Fruit fly (Drosophila melanogaster) whole organism, embryonic: ENCODE data around the gene L2HGDH.
A peak's percentile ranks its signal among the peaks of the same experiment; 100 is the strongest.

Experiments
- Adf1 ChIP-seq: fragments of 200-800 bp; sonication (Bioruptor generic); IDR thresholded peaks from 2 replicates; pipeline ENCODE4 v1.3.6; 2022; ENCODE audit warnings: missing biosample characterization, missing genetic modification characterization
- CG10147 ChIP-seq: fragments of 200-800 bp; sonication (Bioruptor generic); optimal IDR thresholded peaks from 2 replicates; lab custom pipeline; 2019; ENCODE audit warnings: missing biosample characterization, mild to moderate bottlenecking, missing genetic modification characterization, moderate library complexity
- CG10543 ChIP-seq: fragments of 200-800 bp; sonication (Bioruptor generic); optimal IDR thresholded peaks from 3 replicates; lab custom pipeline; 2017; ENCODE audit warnings: missing biosample characterization, mild to moderate bottlenecking, missing genetic modification characterization, moderate library complexity
- CG10959 ChIP-seq: fragments of 200-800 bp; sonication (Bioruptor generic); IDR thresholded peaks from 2 replicates; pipeline ENCODE4 v1.3.6; 2022; ENCODE audit warnings: missing biosample characterization, missing genetic modification characterization
- CG11504 ChIP-seq: fragments of 200-800 bp; sonication (Bioruptor generic); optimal IDR thresholded peaks from 3 replicates; lab custom pipeline; 2019; ENCODE audit warnings: missing biosample characterization, mild to moderate bottlenecking, missing genetic modification characterization, moderate library complexity
- CG11695 ChIP-seq: fragments of 200-800 bp; sonication (Bioruptor generic); IDR thresholded peaks from 3 replicates; pipeline ENCODE4 v1.3.6; 2022; ENCODE audit warnings: missing biosample characterization, missing genetic modification characterization
- CG11696 ChIP-seq: fragments of 200-800 bp; sonication (Bioruptor generic); IDR thresholded peaks from 2 replicates; pipeline ENCODE4 v1.3.6; 2022; ENCODE audit warnings: missing biosample characterization, missing genetic modification characterization
- CG12104 ChIP-seq: fragments of 200-800 bp; sonication (Bioruptor generic); optimal IDR thresholded peaks from 3 replicates; lab custom pipeline; 2016; ENCODE audit warnings: missing biosample characterization, missing genetic modification characterization
- CG12659 ChIP-seq: fragments of 200-800 bp; sonication (Bioruptor generic); optimal IDR thresholded peaks from 3 replicates; lab custom pipeline; 2017; ENCODE audit warnings: mild to moderate bottlenecking, missing biosample characterization, missing genetic modification reagents, missing genetic modification characterization
- CG13624 ChIP-seq: fragments of 200-800 bp; sonication (Bioruptor generic); optimal IDR thresholded peaks from 2 replicates; lab custom pipeline; 2016; ENCODE audit warnings: missing biosample characterization, missing genetic modification characterization
- CG13775 ChIP-seq: fragments of 200-800 bp; sonication (Bioruptor generic); optimal IDR thresholded peaks from 3 replicates; lab custom pipeline; 2017; ENCODE audit warnings: missing biosample characterization, mild to moderate bottlenecking, missing genetic modification characterization
- CG14014 ChIP-seq: fragments of 200-800 bp; sonication (Bioruptor generic); IDR thresholded peaks from 2 replicates; pipeline ENCODE4 v1.3.6; 2022; ENCODE audit warnings: missing biosample characterization, missing genetic modification characterization
- CG14050 ChIP-seq: fragments of 200-800 bp; sonication (Bioruptor generic); IDR thresholded peaks from 3 replicates; pipeline ENCODE4 v1.3.6; 2022; ENCODE audit warnings: missing biosample characterization, missing genetic modification characterization
- CG14710 ChIP-seq: fragments of 200-800 bp; sonication (Bioruptor generic); optimal IDR thresholded peaks from 3 replicates; lab custom pipeline; 2019; ENCODE audit warnings: missing biosample characterization, mild to moderate bottlenecking, missing genetic modification characterization, moderate library complexity
- CG17385 ChIP-seq: fragments of 200-800 bp; sonication (Bioruptor generic); optimal IDR thresholded peaks from 3 replicates; lab custom pipeline; 2018; ENCODE audit warnings: missing biosample characterization, mild to moderate bottlenecking, missing genetic modification characterization
- CG2116 ChIP-seq: fragments of 200-800 bp; sonication (Bioruptor generic); optimal IDR thresholded peaks from 3 replicates; lab custom pipeline; 2018; ENCODE audit warnings: missing biosample characterization, mild to moderate bottlenecking, missing genetic modification characterization
- CG2202 ChIP-seq: fragments of 200-800 bp; sonication (Bioruptor generic); optimal IDR thresholded peaks from 2 replicates; lab custom pipeline; 2018; ENCODE audit warnings: missing biosample characterization, mild to moderate bottlenecking, missing genetic modification characterization
- CG2678 ChIP-seq: fragments of 200-800 bp; sonication (Bioruptor generic); optimal IDR thresholded peaks from 3 replicates; lab custom pipeline; 2019; ENCODE audit warnings: missing biosample characterization, mild to moderate bottlenecking, missing genetic modification characterization, moderate library complexity
- CG2889 ChIP-seq: fragments of 200-800 bp; sonication (Bioruptor generic); IDR thresholded peaks from 3 replicates; pipeline ENCODE4 v1.3.6; 2022; ENCODE audit warnings: missing biosample characterization, missing genetic modification characterization
- CG31388 ChIP-seq: fragments of 200-800 bp; sonication (Bioruptor generic); optimal IDR thresholded peaks from 2 replicates; lab custom pipeline; 2016; ENCODE audit warnings: missing biosample characterization, missing genetic modification characterization
- CG3281 ChIP-seq: fragments of 200-800 bp; sonication (Bioruptor generic); optimal IDR thresholded peaks from 3 replicates; lab custom pipeline; 2017; ENCODE audit warnings: missing biosample characterization, mild to moderate bottlenecking, missing genetic modification characterization
- CG3847 ChIP-seq: fragments of 200-800 bp; sonication (Bioruptor generic); IDR thresholded peaks from 2 replicates; pipeline ENCODE4 v1.3.6; 2022; ENCODE audit warnings: missing biosample characterization, missing genetic modification characterization
- CG4424 ChIP-seq: fragments of 200-800 bp; sonication (Bioruptor generic); optimal IDR thresholded peaks from 3 replicates; lab custom pipeline; 2016; ENCODE audit warnings: missing biosample characterization, missing genetic modification characterization
- CG6765 ChIP-seq: fragments of 200-800 bp; sonication (Bioruptor generic); optimal IDR thresholded peaks from 3 replicates; lab custom pipeline; 2017; ENCODE audit warnings: missing biosample characterization, mild to moderate bottlenecking, missing genetic modification characterization
- CG6813 ChIP-seq: fragments of 200-800 bp; sonication (Bioruptor generic); optimal IDR thresholded peaks from 2 replicates; lab custom pipeline; 2017; ENCODE audit warnings: missing biosample characterization, missing genetic modification characterization, mild to moderate bottlenecking, moderate library complexity, missing genetic modification reagents
- CG6854 ChIP-seq: fragments of 200-800 bp; sonication (Bioruptor generic); optimal IDR thresholded peaks from 3 replicates; lab custom pipeline; 2017; ENCODE audit warnings: missing biosample characterization, mild to moderate bottlenecking, missing genetic modification characterization
- CG7786 ChIP-seq: fragments of 200-800 bp; sonication (Bioruptor generic); optimal IDR thresholded peaks from 2 replicates; lab custom pipeline; 2016; ENCODE audit warnings: missing biosample characterization, missing genetic modification characterization
- CG7839 ChIP-seq: fragments of 200-800 bp; sonication (Bioruptor generic); optimal IDR thresholded peaks from 3 replicates; lab custom pipeline; 2018; ENCODE audit warnings: missing biosample characterization, mild to moderate bottlenecking, missing genetic modification characterization, moderate library complexity
- CG8924 ChIP-seq: fragments of 200-800 bp; optimal IDR thresholded peaks from 3 replicates; lab custom pipeline; 2019; ENCODE audit warnings: missing biosample characterization, mild to moderate bottlenecking, missing genetic modification characterization, moderate library complexity
- CG9817 ChIP-seq: fragments of 200-800 bp; sonication (Bioruptor generic); optimal IDR thresholded peaks from 2 replicates; lab custom pipeline; 2018; ENCODE audit warnings: missing biosample characterization, mild to moderate bottlenecking, missing genetic modification characterization, moderate library complexity
- GATAe ChIP-seq: fragments of 200-800 bp; sonication (Bioruptor generic); conservative IDR thresholded peaks from 2 replicates; pipeline ENCODE4 v1.3.6; 2022; ENCODE audit warnings: missing biosample characterization, missing genetic modification characterization
- Hand ChIP-seq: fragments of 200-800 bp; sonication (Bioruptor generic); optimal IDR thresholded peaks from 2 replicates; lab custom pipeline; 2017; ENCODE audit warnings: mild to moderate bottlenecking, missing biosample characterization, missing genetic modification reagents, missing genetic modification characterization
- HmgZ ChIP-seq: fragments of 200-800 bp; sonication (Bioruptor generic); optimal IDR thresholded peaks from 2 replicates; lab custom pipeline; 2018; ENCODE audit warnings: missing biosample characterization, mild to moderate bottlenecking, missing genetic modification characterization
- Max ChIP-seq: fragments of 200-800 bp; sonication (Bioruptor generic); optimal IDR thresholded peaks from 2 replicates; lab custom pipeline; 2016; ENCODE audit warnings: missing biosample characterization, mild to moderate bottlenecking, missing genetic modification characterization
- Nf-YB ChIP-seq: fragments of 200-800 bp; sonication (Bioruptor generic); optimal IDR thresholded peaks from 3 replicates; lab custom pipeline; 2019; ENCODE audit warnings: missing biosample characterization, mild to moderate bottlenecking, missing genetic modification characterization, moderate library complexity
- NfI ChIP-seq: fragments of 200-800 bp; sonication (Bioruptor generic); optimal IDR thresholded peaks from 3 replicates; lab custom pipeline; 2018; ENCODE audit warnings: missing biosample characterization, mild to moderate bottlenecking, missing genetic modification characterization, moderate library complexity
- Sox100B ChIP-seq: fragments of 200-800 bp; sonication (Bioruptor generic); optimal IDR thresholded peaks from 3 replicates; lab custom pipeline; 2018; ENCODE audit warnings: missing biosample characterization, mild to moderate bottlenecking, missing genetic modification characterization
- bowl ChIP-seq: fragments of 200-800 bp; sonication (Bioruptor generic); IDR thresholded peaks from 2 replicates; pipeline ENCODE4 v1.3.6; 2022; ENCODE audit warnings: missing biosample characterization, missing genetic modification characterization
- btn ChIP-seq: fragments of 200-800 bp; sonication (Bioruptor generic); optimal IDR thresholded peaks from 2 replicates; lab custom pipeline; 2016; ENCODE audit warnings: missing biosample characterization, missing genetic modification characterization
- dmrt99B ChIP-seq: fragments of 200-800 bp; sonication (Bioruptor generic); optimal IDR thresholded peaks from 2 replicates; lab custom pipeline; 2018; ENCODE audit warnings: missing biosample characterization, mild to moderate bottlenecking, missing genetic modification characterization, moderate library complexity
- emc ChIP-seq: fragments of 200-800 bp; sonication (Bioruptor generic); optimal IDR thresholded peaks from 2 replicates; lab custom pipeline; 2016; ENCODE audit warnings: missing biosample characterization, missing genetic modification characterization
- lilli ChIP-seq: fragments of 200-800 bp; sonication (Bioruptor generic); optimal IDR thresholded peaks from 3 replicates; lab custom pipeline; 2016; ENCODE audit warnings: missing biosample characterization, missing genetic modification characterization
- lmd ChIP-seq: fragments of 200-800 bp; sonication (Bioruptor generic); IDR thresholded peaks from 2 replicates; pipeline ENCODE4 v1.3.6; 2022; ENCODE audit warnings: missing biosample characterization, missing genetic modification characterization
- nerfin-1 ChIP-seq: fragments of 200-800 bp; sonication (Bioruptor generic); optimal IDR thresholded peaks from 3 replicates; lab custom pipeline; 2019; ENCODE audit warnings: missing biosample characterization, mild to moderate bottlenecking, missing genetic modification characterization, moderate library complexity
- pan ChIP-seq, 4 experiments: fragments of >200 bp in 3 of 4; fragments of 200-800 bp in 1 of 4; sonication (Bioruptor generic) in 1 of 4; optimal IDR thresholded peaks in 3 of 4; IDR thresholded peaks in 1 of 4; 2 replicates each; pipeline versions ENCODE4 v1.3.6 to Lab custom; 2017 to 2022; ENCODE audit warnings: missing biosample characterization in 2 of 4, missing genetic modification characterization in 2 of 4, mixed read lengths in 1 of 4
- pho ChIP-seq: fragments of 200-800 bp; sonication (Bioruptor generic); optimal IDR thresholded peaks from 2 replicates; lab custom pipeline; 2016; ENCODE audit warnings: missing biosample characterization, missing genetic modification characterization
- pzg ChIP-seq: fragments of 200-800 bp; sonication (Bioruptor generic); optimal IDR thresholded peaks from 3 replicates; lab custom pipeline; 2018; ENCODE audit warnings: missing biosample characterization, mild to moderate bottlenecking, missing genetic modification characterization, moderate library complexity
- tap ChIP-seq: fragments of 200-800 bp; optimal IDR thresholded peaks from 3 replicates; lab custom pipeline; 2019; ENCODE audit warnings: missing biosample characterization, mild to moderate bottlenecking, missing genetic modification characterization, moderate library complexity
- vnd ChIP-seq: fragments of 200-800 bp; sonication (Bioruptor generic); IDR thresholded peaks from 3 replicates; pipeline ENCODE4 v1.3.6; 2022; ENCODE audit warnings: missing biosample characterization, missing genetic modification characterization; ENCODE audit not compliant: partially characterized antibody

The L2HGDH gene

DNA sequence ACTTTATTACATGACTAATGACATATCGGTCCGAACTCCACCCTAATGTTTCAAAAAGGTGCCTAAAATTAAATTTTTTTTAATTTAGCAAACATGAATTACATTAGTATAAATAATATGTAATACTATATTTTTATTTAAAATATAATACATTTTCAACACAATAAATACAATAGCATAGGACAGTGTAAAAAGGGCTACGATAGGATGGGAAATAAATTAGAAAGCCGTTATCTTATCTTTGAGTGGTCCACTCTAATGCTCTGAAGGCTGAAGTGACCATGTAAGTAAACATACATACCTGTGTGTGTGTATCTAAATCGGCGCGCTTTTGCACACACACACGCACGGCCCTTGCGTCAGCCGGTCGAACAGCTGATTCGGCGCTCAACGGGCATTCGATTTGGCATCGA, 28.7 kb upstream of the L2HGDH start, which contains the start of gene CG31793 (continued):
- TF ChIP-seq CG31388 (GFP tag; lab: Kevin White, UChicago) (no peak), CG12104 (GFP tag; lab: Kevin White, UChicago) (peak; percentile 10), lilli (GFP tag; lab: Kevin White, UChicago) (peak; percentile 25), CG3281 (GFP tag; lab: Kevin White, UChicago) (peak; percentile 76), CG9817 (tag; lab: Kevin White, UChicago) (peak; percentile 20), CG7839 (tag; lab: Kevin White, UChicago) (peak; percentile 65), CG14710 (tag; lab: Kevin White, UChicago) (peak; percentile 2), nerfin-1 (tag; lab: Kevin White, UChicago) (peak; percentile 8), CG8924 (tag; lab: Kevin White, UChicago) (peak; percentile 67), emc (GFP tag; lab: Kevin White, UChicago) (no peak), NfI (GFP tag; lab: Kevin White, UChicago) (peak; percentile 58), CG14014 (GFP tag; lab: Robert Waterston, UW) (peak; percentile 56; the same call in 1 of the 2 replicates), CG11504 (tag; lab: Kevin White, UChicago) (peak; percentile 68), pzg (GFP tag; lab: Kevin White, UChicago) (peak; percentile 12), CG4424 (peak; percentile 23), Hand (GFP tag; lab: Kevin White, UChicago) (peak; percentile 55), bowl (GFP tag; lab: Robert Waterston, UW) (no peak), lmd (GFP tag; lab: Robert Waterston, UW) (no peak), CG11696 (GFP tag; lab: Robert Waterston, UW) (0 out of 2 replicates have a peak, but pooled peaks have one; percentile 27), CG13624 (GFP tag; lab: Kevin White, UChicago) (peak; percentile 2), CG2889 (no peak), CG2116 (GFP tag; lab: Kevin White, UChicago) (peak; percentile 1), Adf1 (GFP tag; lab: Robert Waterston, UW) (peak; percentile 26; the same call in 1 of the 2 replicates), CG3847 (GFP tag; lab: Robert Waterston, UW) (0 out of 2 replicates have a peak, but pooled peaks have one; percentile 12), CG17385 (GFP tag; lab: Kevin White, UChicago) (peak; percentile 57), tap (peak; percentile 2), dmrt99B (peak; percentile 58), CG10543 (GFP tag; lab: Kevin White, UChicago) (peak; percentile 67), Max (GFP tag; lab: Kevin White, UChicago) (no peak), CG11695 (peak; percentile 68; the same call in 2 of the 3 replicates), CG7786 (GFP tag; lab: Kevin White, UChicago) (no peak), CG2678 (tag; lab: Kevin White, UChicago) (peak; percentile 79), Nf-YB (GFP tag; lab: Kevin White, UChicago) (peak; percentile 19), Sox100B (GFP tag; lab: Kevin White, UChicago) (peak; percentile 41), GATAe (GFP tag; lab: Robert Waterston, UW) (peak; percentile 76), CG6813 (peak; percentile 37), CG10147 (GFP tag; lab: Kevin White, UChicago) (peak; percentile 67), pan (optimal IDR thresholded peaks at IDR 0.05; lab: Kevin White, UChicago) (no peak), pan (GFP tag; optimal IDR thresholded peaks at IDR 0.05 in 1 of 2, IDR thresholded peaks at IDR 0.05 in 1 of 2) (peak in 1 of 2 experiments; percentile 63), pho (GFP tag; lab: Kevin White, UChicago) (no peak), CG12659 (GFP tag; lab: Kevin White, UChicago) (peak; percentile 65), CG6854 (GFP tag; lab: Kevin White, UChicago) (peak; percentile 56), CG2202 (tag; lab: Kevin White, UChicago) (no peak), HmgZ (tag; lab: Kevin White, UChicago) (peak; percentile 53), CG10959 (no peak), vnd (0 out of 3 replicates have a peak, but pooled peaks have one; percentile 42), CG6765 (GFP tag; lab: Kevin White, UChicago) (peak; percentile 13), btn (GFP tag; lab: Kevin White, UChicago) (no peak), CG14050 (peak; percentile 12; the same call in 1 of the 3 replicates), CG13775 (GFP tag; lab: Kevin White, UChicago) (peak; percentile 46)
